Worm (Caenorhabditis elegans): Measurements from ENCODE around the gene fmo-2.
"Not testable (repeated sequence)": the region's sequence is repeated elsewhere in the genome, so short reads cannot be mapped to it uniquely, and the experiment has no call there.

The fmo-2 gene

ce11 chrIV:10682155-10682749 lies at the start of gene fmo-2:
fmo-2 (plus strand) TSS chrIV:10682524.
- TF ChIP-seq unc-62 (GFP tag; optimal IDR thresholded peaks at IDR 0.05): no peak

ce11 chrIV:10636649-10637048 lies 45.7 kb upstream of the fmo-2 start, which contains the start of gene F56C4.1:
F56C4.1 (plus strand) TSS chrIV:10636949.
- TF ChIP-seq unc-62 (GFP tag; optimal IDR thresholded peaks at IDR 0.05): no peak

ce11 chrIV:10638977-10639376 lies 43.3 kb upstream of the fmo-2 start, which contains the start of gene F56C4.2:
F56C4.2 (plus strand) TSS chrIV:10639277.
- TF ChIP-seq unc-62 (GFP tag; optimal IDR thresholded peaks at IDR 0.05): no peak

- not testable (repeated sequence) for TF ChIP-seq unc-62 (GFP tag; optimal IDR thresholded peaks at IDR 0.05)
Observed at ce11 chrIV:10654047-10654446, 28.3 kb upstream of the fmo-2 start, which contains the start of gene glb-19. glb-19 (minus strand) TSS chrIV:10654147.

DNA sequence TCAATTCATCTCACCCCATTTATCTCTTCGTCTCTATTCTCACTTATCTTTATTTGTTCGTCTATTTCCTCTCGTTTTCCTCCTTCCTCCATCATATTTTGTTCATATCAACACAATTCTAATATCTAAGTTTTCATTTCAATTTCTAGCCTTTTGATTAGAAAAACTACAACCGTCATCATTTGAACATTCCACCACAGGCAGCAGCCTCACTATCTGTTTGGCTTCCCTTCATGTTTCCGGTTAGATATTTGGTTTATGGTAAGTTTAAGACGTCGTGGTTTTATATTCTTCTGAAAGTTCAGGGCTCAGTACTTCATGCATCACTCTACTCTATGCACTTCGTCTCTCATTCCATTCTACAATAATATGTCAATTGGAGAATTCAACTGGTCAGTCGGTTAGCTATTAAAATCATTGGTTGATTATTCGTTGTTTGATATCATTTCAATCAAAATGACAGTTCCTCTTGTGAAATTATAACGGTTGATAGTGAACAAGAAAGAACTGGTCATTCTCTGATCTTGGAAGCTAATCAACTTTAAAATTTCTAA lies 25.5 kb upstream of the fmo-2 start, which contains the start of gene K08C7.1:
Gene K08C7.1 (plus strand): TSS at position 43 of the 554 bp plus-strand sequence.
- no peak for TF ChIP-seq unc-62 (GFP tag; optimal IDR thresholded peaks at IDR 0.05)

DNA sequence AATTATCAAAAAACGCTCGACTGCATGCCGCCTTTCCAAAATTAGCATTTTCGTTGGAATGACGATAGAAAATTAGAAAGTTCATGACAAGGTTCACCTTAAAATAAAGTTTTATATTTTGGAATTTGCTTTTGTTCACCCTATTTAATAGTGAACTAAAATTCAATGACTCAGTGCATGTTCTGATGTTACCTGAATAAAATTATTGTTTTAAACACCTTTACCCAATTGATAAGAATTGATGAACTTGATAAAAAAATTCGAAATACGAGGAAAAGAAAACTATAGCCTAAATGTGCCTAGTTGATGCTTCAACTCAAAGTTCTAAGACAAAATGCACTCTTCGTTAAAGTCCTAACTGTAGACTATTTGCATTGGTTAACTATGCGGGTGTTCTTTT lies 21.3 kb upstream of the fmo-2 start:
- no peak for TF ChIP-seq unc-62 (GFP tag; optimal IDR thresholded peaks at IDR 0.05)

DNA sequence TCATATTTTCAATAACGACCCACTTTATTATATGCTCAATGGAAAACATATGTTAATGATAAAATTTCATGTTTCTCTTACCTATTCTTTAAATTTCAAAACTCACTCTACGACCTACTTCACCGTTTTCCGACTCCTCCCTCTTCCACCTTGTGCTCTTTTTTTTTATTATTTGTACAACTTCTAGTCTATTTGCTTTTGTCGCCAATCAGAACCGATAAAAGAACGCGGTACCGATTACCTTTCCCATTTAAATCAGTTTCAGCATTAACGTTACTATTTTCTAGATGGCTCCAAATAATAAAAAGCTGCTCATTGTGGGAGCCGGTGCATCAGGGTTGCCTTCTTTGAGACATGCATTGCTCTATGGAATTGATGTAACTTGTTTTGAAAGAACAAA lies 20.6 kb upstream of the fmo-2 start, which contains the start of gene fmo-1:
Gene fmo-1 (plus strand): TSS at position 98 of the 400 bp plus-strand sequence.
- TF ChIP-seq unc-62 (GFP tag; optimal IDR thresholded peaks at IDR 0.05): no peak

- no peak for TF ChIP-seq unc-62 (GFP tag; optimal IDR thresholded peaks at IDR 0.05)
Observed at ce11 chrIV:10664134-10664533, 18.2 kb upstream of the fmo-2 start, which contains the start of gene K08C7.7. K08C7.7 (plus strand) TSS chrIV:10664434.

ce11 chrIV:10666523-10666922 lies 15.8 kb upstream of the fmo-2 start, which contains the start of gene epi-1:
epi-1 (plus strand) TSS chrIV:10666823.
- no peak for TF ChIP-seq unc-62 (GFP tag; optimal IDR thresholded peaks at IDR 0.05)

- no peak for TF ChIP-seq unc-62 (GFP tag; optimal IDR thresholded peaks at IDR 0.05)
Observed at ce11 chrIV:10668561-10668960, 13.8 kb upstream of the fmo-2 start.

DNA sequence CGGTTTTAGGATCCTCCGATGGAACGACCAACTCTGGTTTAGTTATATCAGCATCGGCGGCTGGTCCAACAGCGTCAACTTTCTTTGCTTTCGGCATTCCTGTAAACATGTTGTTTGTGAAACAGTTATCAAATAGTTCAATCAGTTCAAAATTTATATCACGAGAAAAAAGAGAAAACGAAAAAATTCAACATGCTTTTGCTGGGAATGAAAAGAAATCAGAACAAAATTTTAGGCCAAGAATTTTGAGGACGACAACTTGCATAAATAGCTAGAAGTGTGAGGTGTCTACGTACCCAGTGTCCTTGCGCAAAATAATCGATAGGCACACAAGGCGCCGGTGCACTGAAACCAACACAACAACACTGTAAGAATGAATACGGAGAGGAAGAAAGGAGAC lies 1.9 kb upstream of the fmo-2 start, which contains the start of gene K08C7.4:
Gene K08C7.4 (minus strand): TSS at position 101 of the 400 bp plus-strand sequence.
- TF ChIP-seq unc-62 (GFP tag; optimal IDR thresholded peaks at IDR 0.05): no peak

DNA sequence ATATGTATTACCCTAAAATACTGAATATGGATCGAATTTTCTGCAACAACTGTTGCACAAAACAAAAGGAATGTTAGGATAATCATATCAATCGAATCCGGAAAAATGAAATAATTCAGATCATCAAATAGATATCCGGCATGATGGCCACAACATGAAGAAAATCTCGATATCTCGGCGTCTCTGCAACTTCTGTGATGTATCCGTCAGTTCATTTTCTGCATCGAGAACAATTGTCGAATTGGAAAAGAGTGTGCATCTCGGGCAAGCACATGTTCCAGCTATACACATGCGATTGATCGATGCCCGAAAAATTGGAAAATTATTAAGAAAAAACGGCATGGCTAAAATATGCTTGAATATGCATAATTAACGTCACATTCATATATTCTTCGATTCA lies 3.4 kb downstream of the fmo-2 start, which contains the start of the genes K08C7.6 and R102.1:
Gene K08C7.6 (minus strand): TSS at position 101 of the 400 bp plus-strand sequence.
Gene R102.1 (plus strand): TSS at position 291 of the 400 bp plus-strand sequence.
- TF ChIP-seq unc-62 (GFP tag; optimal IDR thresholded peaks at IDR 0.05): no peak

- TF ChIP-seq unc-62 (GFP tag; optimal IDR thresholded peaks at IDR 0.05): not testable (repeated sequence)
Observed at ce11 chrIV:10687307-10687706, 5.0 kb downstream of the fmo-2 start, which contains the start of gene R102.2. R102.2 (plus strand) TSS chrIV:10687607.

DNA sequence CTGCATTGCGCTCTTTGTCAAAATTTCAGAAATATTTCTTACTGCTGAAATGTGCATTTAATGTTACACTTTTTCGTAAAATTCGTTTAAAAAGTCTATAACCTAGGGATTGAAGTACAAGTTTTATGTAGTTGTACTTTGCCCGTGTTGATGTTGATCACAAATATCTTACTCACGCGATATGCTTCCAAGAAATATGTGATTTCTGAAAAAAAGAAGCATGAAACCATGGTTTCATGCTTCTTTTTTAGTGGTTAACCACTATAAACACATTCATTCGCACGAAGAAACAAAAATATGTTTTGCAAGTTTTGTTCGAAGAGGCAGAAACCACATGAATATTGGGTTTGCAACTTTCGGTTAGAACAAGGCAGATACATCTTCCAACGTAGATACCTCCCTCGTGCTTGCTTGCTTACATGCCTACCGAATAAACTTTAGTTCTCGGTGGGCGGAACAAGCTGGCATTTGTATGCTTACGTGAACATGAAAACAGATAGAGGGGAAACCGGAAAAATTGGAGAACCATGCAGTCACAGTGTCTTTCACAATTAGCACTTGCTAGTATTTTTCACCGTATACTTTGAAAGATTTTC lies 6.7 kb downstream of the fmo-2 start, which contains the start of gene R102.3:
Gene R102.3 (plus strand): TSS at position 546 of the 596 bp plus-strand sequence.
- TF ChIP-seq unc-62 (GFP tag; optimal IDR thresholded peaks at IDR 0.05): no peak

ce11 chrIV:10690139-10690538 lies 7.8 kb downstream of the fmo-2 start, which contains the start of gene R102.8:
R102.8 (minus strand) TSS chrIV:10690239.
- TF ChIP-seq unc-62 (GFP tag; optimal IDR thresholded peaks at IDR 0.05): no peak

DNA sequence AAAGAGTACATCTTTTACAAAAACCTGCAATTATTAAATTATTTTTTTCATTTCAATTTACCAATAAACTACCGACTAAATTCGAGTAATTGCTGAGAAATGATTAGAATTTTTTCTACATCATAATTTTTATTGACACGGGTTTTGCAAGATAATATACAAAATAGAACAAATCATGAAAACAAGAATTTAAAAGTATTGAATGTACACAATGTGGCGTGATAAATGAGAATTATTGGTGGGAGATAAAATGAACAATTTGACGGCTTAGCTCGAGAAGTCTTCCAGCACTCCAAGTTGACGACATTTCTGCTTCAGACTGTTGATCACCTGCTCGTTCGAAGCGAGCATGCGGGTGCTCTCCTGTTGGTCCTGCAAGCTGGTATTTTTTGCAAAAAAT lies 12.9 kb downstream of the fmo-2 start, which contains the start of gene R102.4:
Gene R102.4 (minus strand): TSS at position 101 of the 400 bp plus-strand sequence.
- TF ChIP-seq unc-62 (GFP tag; optimal IDR thresholded peaks at IDR 0.05): no peak

Measured in whole organism, dauer.